Worm (Caenorhabditis elegans): ENCODE data around the gene nlp-70.

nlp-70 gene

DNA sequence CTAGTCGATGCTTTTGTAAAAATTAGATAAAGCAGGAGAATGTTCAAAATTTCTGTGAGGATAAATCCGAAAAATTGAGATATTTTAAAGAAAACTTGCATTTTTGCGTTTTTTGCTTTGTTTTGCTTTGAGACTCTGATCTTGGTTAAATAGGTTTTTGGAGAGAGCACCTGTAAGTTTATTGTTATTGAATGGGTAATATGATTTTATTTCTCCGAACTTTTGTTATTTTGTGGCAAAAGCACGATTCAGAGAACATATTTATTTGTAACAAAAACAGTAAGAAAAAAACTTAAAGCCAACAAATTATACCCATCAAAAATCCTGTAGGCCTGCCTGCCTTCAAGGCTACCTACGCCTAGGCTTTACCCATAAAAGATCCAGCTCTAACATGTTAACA is 18.1 kb downstream of the nlp-70 start, which contains the start of gene str-121:
Gene str-121 (minus strand): TSS at position 101 of the 400 bp plus-strand sequence.
- TF ChIP-seq Y5F2A.4 (GFP tag; optimal IDR thresholded peaks at IDR 0.05) (no peak), unc-62 (GFP tag; optimal IDR thresholded peaks at IDR 0.05 in 1 of 2) (peak in 1 of 2 experiments; percentile 0), unc-62 (tag; optimal IDR thresholded peaks at IDR 0.05) (no peak)

DNA sequence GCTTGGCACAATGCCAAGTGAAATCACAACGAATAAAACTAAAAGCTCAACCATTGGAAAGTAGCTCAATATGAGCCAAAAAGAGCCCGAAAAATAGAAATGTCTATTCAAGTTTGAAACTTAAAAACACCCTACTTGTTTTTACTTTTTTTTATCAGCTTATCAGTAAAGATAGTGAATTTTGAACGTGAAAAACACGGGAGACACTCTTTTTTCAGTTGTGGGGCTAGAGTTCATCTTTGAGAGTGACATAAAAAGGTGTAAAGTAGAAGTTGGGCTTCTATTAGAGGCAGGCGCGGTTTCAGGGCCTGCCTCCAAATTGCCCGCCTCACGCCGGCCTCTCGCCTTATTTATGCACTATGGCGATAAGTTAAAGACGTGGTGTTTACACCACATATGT is 21.1 kb downstream of the nlp-70 start, which contains the start of gene oac-39:
Gene oac-39 (minus strand): TSS at position 101 of the 400 bp plus-strand sequence.
- TF ChIP-seq lin-38 (GFP tag; IDR thresholded peaks at IDR 0.05) (no peak), daf-16 (GFP tag; optimal IDR thresholded peaks at IDR 0.05) (no peak), daf-16 (tag; optimal IDR thresholded peaks at IDR 0.05) (no peak), arid-1 (GFP tag; conservative IDR thresholded peaks at IDR 0.05) (no peak), hlh-30 (tag; optimal IDR thresholded peaks at IDR 0.05; ENCODE audit: insufficient read depth) (no peak), T26A8.4 (GFP tag; IDR thresholded peaks at IDR 0.05) (no peak), nhr-111 (GFP tag; optimal IDR thresholded peaks at IDR 0.05) (no peak), zip-2 (tag; optimal IDR thresholded peaks at IDR 0.05) (no peak), gei-8 (GFP tag; optimal IDR thresholded peaks at IDR 0.05) (no peak), vab-7 (GFP tag; IDR thresholded peaks at IDR 0.05) (no peak), skn-1 (tag; optimal IDR thresholded peaks at IDR 0.05) (no peak), mep-1 (tag; optimal IDR thresholded peaks at IDR 0.05) (no peak), F37D6.2 (tag; optimal IDR thresholded peaks at IDR 0.05) (no peak), Y48G9A.11 (GFP tag; IDR thresholded peaks at IDR 0.05) (no peak), Y75B8A.6 (GFP tag; IDR thresholded peaks at IDR 0.05) (no peak), nhr-25 (tag; optimal IDR thresholded peaks at IDR 0.05; ENCODE audit: borderline replicate concordance, insufficient read depth) (no peak), nhr-76 (tag; optimal IDR thresholded peaks at IDR 0.05) (no peak), nhr-28 (tag; optimal IDR thresholded peaks at IDR 0.05) (no peak), ZK546.5 (tag; optimal IDR thresholded peaks at IDR 0.05) (no peak), daf-19 (GFP tag; conservative IDR thresholded peaks at IDR 0.05) (no peak)

DNA sequence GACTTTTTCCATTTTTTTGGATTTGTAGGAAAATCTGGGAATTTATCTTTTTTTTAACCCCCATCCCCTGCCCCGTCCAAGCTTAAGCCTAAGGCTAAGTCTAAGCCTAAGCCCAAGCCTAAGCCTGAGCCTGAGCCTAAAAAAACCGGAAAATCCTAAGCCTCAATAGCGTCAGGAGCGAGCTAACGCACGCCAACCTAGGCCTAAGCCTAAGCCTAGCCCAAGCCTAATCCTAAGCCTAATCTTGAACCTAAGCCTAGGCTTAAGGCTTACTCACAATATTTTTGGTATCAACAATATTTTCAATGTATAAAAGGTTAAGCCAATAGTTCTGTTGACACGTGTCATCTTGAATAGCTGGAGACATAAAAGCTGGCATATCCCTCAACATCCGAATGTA is 24.1 kb downstream of the nlp-70 start:
- no peak for TF ChIP-seq dpl-1 (GFP tag; optimal IDR thresholded peaks at IDR 0.05)
- TF ChIP-seq lir-3 (tag; optimal IDR thresholded peaks at IDR 0.05): no peak
- TF ChIP-seq daf-16 (GFP tag; optimal IDR thresholded peaks at IDR 0.05): no peak
- no peak for TF ChIP-seq daf-16 (tag; optimal IDR thresholded peaks at IDR 0.05)
- no peak for TF ChIP-seq nhr-77 (tag; optimal IDR thresholded peaks at IDR 0.05)
- no peak for TF ChIP-seq F10B5.3 (tag; optimal IDR thresholded peaks at IDR 0.05)
- no peak for TF ChIP-seq dmd-9 (GFP tag; IDR thresholded peaks at IDR 0.05)
- no peak for TF ChIP-seq ceh-32 (tag; optimal IDR thresholded peaks at IDR 0.05; ENCODE audit: poor library complexity)
- TF ChIP-seq skn-1 (tag; optimal IDR thresholded peaks at IDR 0.05): no peak
- TF ChIP-seq nhr-237 (tag; optimal IDR thresholded peaks at IDR 0.05): no peak
- TF ChIP-seq mep-1 (tag; optimal IDR thresholded peaks at IDR 0.05): no peak
- TF ChIP-seq nhr-28 (tag; optimal IDR thresholded peaks at IDR 0.05): no peak
- no peak for TF ChIP-seq tag-97 (GFP tag; IDR thresholded peaks at IDR 0.05)
- TF ChIP-seq unc-39 (tag; optimal IDR thresholded peaks at IDR 0.05): no peak
- TF ChIP-seq saeg-2 (GFP tag; IDR thresholded peaks at IDR 0.05): no peak
- TF ChIP-seq mxl-3 (GFP tag; optimal IDR thresholded peaks at IDR 0.05): no peak
- no peak for TF ChIP-seq hif-1 (tag; optimal IDR thresholded peaks at IDR 0.05)

DNA sequence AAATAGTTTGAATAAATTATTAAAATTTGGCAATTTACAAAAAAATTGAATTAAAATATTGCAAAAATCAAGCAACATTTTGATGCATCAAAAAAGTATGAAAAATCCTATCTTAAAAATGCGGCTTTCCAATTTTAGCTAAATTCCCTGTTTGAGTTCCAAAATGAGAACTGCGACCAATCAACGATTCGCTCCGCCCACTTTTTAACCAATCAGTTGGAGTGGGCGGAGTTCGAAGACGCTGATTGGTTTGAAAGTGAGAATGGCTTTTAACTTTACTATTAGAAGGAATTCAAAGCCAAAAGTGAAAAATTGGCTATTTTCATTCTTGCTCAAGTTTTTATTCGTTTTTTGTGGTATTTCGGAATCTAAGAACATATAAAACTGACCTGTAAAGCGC is 25.2 kb downstream of the nlp-70 start:
- TF ChIP-seq F49E8.2 (tag; optimal IDR thresholded peaks at IDR 0.05; ENCODE audit: borderline replicate concordance) (no peak), mxl-2 (GFP tag; conservative IDR thresholded peaks at IDR 0.05) (no peak), daf-8 (GFP tag; IDR thresholded peaks at IDR 0.05) (no peak), zfp-3 (GFP tag; conservative IDR thresholded peaks at IDR 0.05) (no peak), lin-1 (GFP tag; IDR thresholded peaks at IDR 0.05) (no peak)
